Worm (Caenorhabditis elegans) whole organism, L4 larva: ENCODE results near the gene ykt-6.

Experiments
- F37D6.2 ChIP-seq: sonication (generic microtip); optimal IDR thresholded peaks from 2 replicates; lab custom pipeline; 2016; ENCODE audit warnings: mild to moderate bottlenecking, missing genetic modification characterization, missing compliant biosample characterization
- F49E8.2 ChIP-seq: sonication (generic microtip); optimal IDR thresholded peaks from 2 replicates; lab custom pipeline; 2016; ENCODE audit warnings: missing compliant biosample characterization, mild to moderate bottlenecking, missing genetic modification characterization, borderline replicate concordance
- R02D3.7 ChIP-seq: fragments of 150-350 bp; sonication (generic microtip); optimal IDR thresholded peaks from 3 replicates; lab custom pipeline; 2014; ENCODE audit warnings: missing biosample characterization, missing genetic modification characterization
- Y105C5A.15 ChIP-seq: fragments of 200-800 bp; sonication (Bioruptor generic); IDR thresholded peaks from 2 replicates; pipeline ENCODE4 v1.3.6; 2022; ENCODE audit warnings: missing genetic modification characterization, missing compliant biosample characterization
- Y5F2A.4 ChIP-seq: fragments of 200-800 bp; sonication (Bioruptor generic); optimal IDR thresholded peaks from 2 replicates; lab custom pipeline; 2018; ENCODE audit warnings: mild to moderate bottlenecking, missing genetic modification characterization, missing compliant biosample characterization
- Y75B8A.6 ChIP-seq: fragments of 200-800 bp; sonication (Bioruptor generic); IDR thresholded peaks from 2 replicates; pipeline ENCODE4 v1.3.6; 2022; ENCODE audit warnings: missing genetic modification reagents, missing genetic modification characterization, missing compliant biosample characterization
- ZK337.2 ChIP-seq: fragments of 200-800 bp; sonication (Bioruptor generic); IDR thresholded peaks from 2 replicates; pipeline ENCODE4 v1.3.6; 2022; ENCODE audit warnings: missing genetic modification reagents, missing genetic modification characterization, missing compliant biosample characterization
- ZK546.5 ChIP-seq, 2 experiments: sonication (generic microtip); optimal IDR thresholded peaks; 2 replicates each; lab custom pipeline; 2017; ENCODE audit warnings: missing biosample characterization in 2 of 2, missing genetic modification characterization in 2 of 2
- aha-1 ChIP-seq: fragments of 150-350 bp; peaks from one replicate; lab custom pipeline; 2014; ENCODE audit warnings: missing biosample characterization, missing genetic modification characterization
- ceh-20 ChIP-seq: fragments of 200-800 bp; sonication (Bioruptor generic); IDR thresholded peaks from 2 replicates; pipeline ENCODE4 v1.3.6; 2022; ENCODE audit warnings: missing genetic modification reagents, missing genetic modification characterization, missing compliant biosample characterization
- ceh-28 ChIP-seq: fragments of 150-350 bp; optimal IDR thresholded peaks from 2 replicates; lab custom pipeline; 2014; ENCODE audit warnings: missing biosample characterization, missing genetic modification reagents, missing genetic modification characterization
- ceh-62 ChIP-seq: sonication (generic microtip); optimal IDR thresholded peaks from 2 replicates; lab custom pipeline; 2017; ENCODE audit warnings: missing biosample characterization, missing genetic modification characterization
- ceh-82 ChIP-seq: sonication (generic microtip); optimal IDR thresholded peaks from 2 replicates; lab custom pipeline; 2017; ENCODE audit warnings: missing biosample characterization, missing genetic modification characterization
- cey-2 ChIP-seq: sonication (generic microtip); optimal IDR thresholded peaks from 3 replicates; lab custom pipeline; 2017; ENCODE audit warnings: missing genetic modification characterization, mild to moderate bottlenecking, missing compliant biosample characterization, antibody characterized with exemption, borderline replicate concordance; ENCODE audit not compliant: insufficient read depth
- daf-16 ChIP-seq, 3 experiments: sonication (generic microtip); optimal IDR thresholded peaks; 2 replicates each; lab custom pipeline; 2016 to 2017; ENCODE audit warnings: missing genetic modification characterization in 3 of 3, missing genetic modification reagents in 3 of 3, mild to moderate bottlenecking in 2 of 3, missing compliant biosample characterization in 2 of 3, missing biosample characterization in 1 of 3, moderate library complexity in 1 of 3
- daf-19 ChIP-seq: fragments of 200-800 bp; sonication (Bioruptor generic); conservative IDR thresholded peaks from 2 replicates; pipeline ENCODE4 v1.3.6; 2022; ENCODE audit warnings: missing genetic modification characterization, missing compliant biosample characterization
- dpl-1 ChIP-seq: fragments of 150-350 bp; optimal IDR thresholded peaks from 2 replicates; lab custom pipeline; 2014; ENCODE audit warnings: missing biosample characterization, missing genetic modification reagents, missing genetic modification characterization
- egl-43 ChIP-seq: fragments of 200-800 bp; sonication (Bioruptor generic); IDR thresholded peaks from 2 replicates; pipeline ENCODE4 v1.3.6; 2022; ENCODE audit warnings: missing genetic modification reagents, missing genetic modification characterization, missing compliant biosample characterization
- fos-1 ChIP-seq: fragments of 150-350 bp; optimal IDR thresholded peaks from 2 replicates; lab custom pipeline; 2014; ENCODE audit warnings: missing biosample characterization, missing genetic modification characterization
- gei-8 ChIP-seq: fragments of 200-800 bp; sonication (Bioruptor generic); optimal IDR thresholded peaks from 2 replicates; lab custom pipeline; 2018; ENCODE audit warnings: mild to moderate bottlenecking, missing genetic modification characterization, missing compliant biosample characterization
- hlh-11 ChIP-seq: fragments of 200-800 bp; sonication (Bioruptor generic); optimal IDR thresholded peaks from 2 replicates; lab custom pipeline; 2018; ENCODE audit warnings: mild to moderate bottlenecking, missing genetic modification characterization, missing compliant biosample characterization
- hlh-30 ChIP-seq: sonication (generic microtip); optimal IDR thresholded peaks from 2 replicates; lab custom pipeline; 2017; ENCODE audit warnings: antibody characterized with exemption, mild to moderate bottlenecking, missing genetic modification characterization, missing compliant biosample characterization; ENCODE audit not compliant: insufficient read depth
- hmg-1.1 ChIP-seq: fragments of 200-800 bp; sonication (Bioruptor generic); IDR thresholded peaks from 2 replicates; pipeline ENCODE4 v1.3.6; 2022; ENCODE audit warnings: missing genetic modification reagents, missing genetic modification characterization, missing compliant biosample characterization
- jun-1 ChIP-seq: fragments of 150-350 bp; optimal IDR thresholded peaks from 2 replicates; lab custom pipeline; 2014; ENCODE audit warnings: missing biosample characterization, missing genetic modification reagents, missing genetic modification characterization
- lim-7 ChIP-seq: fragments of 200-800 bp; sonication (Bioruptor generic); IDR thresholded peaks from 2 replicates; pipeline ENCODE4 v1.3.6; 2022; ENCODE audit warnings: missing genetic modification characterization, missing compliant biosample characterization
- lin-1 ChIP-seq: fragments of 200-800 bp; sonication (Bioruptor generic); IDR thresholded peaks from 2 replicates; pipeline ENCODE4 v1.3.6; 2022; ENCODE audit warnings: missing genetic modification reagents, missing genetic modification characterization, missing compliant biosample characterization
- lin-15B ChIP-seq: fragments of 150-350 bp; sonication (generic microtip); optimal IDR thresholded peaks from 3 replicates; lab custom pipeline; 2014; ENCODE audit warnings: missing biosample characterization, missing genetic modification characterization
- lin-29 ChIP-seq: fragments of 200-800 bp; sonication (Bioruptor generic); IDR thresholded peaks from 2 replicates; pipeline ENCODE4 v1.3.6; 2022; ENCODE audit warnings: missing genetic modification reagents, missing genetic modification characterization, missing compliant biosample characterization
- lin-38 ChIP-seq: fragments of 200-800 bp; sonication (Bioruptor generic); IDR thresholded peaks from 2 replicates; pipeline ENCODE4 v1.3.6; 2022; ENCODE audit warnings: missing genetic modification reagents, missing genetic modification characterization, missing compliant biosample characterization
- lin-39 ChIP-seq: fragments of 150-350 bp; optimal IDR thresholded peaks from 2 replicates; lab custom pipeline; 2014; ENCODE audit warnings: missing biosample characterization, missing genetic modification reagents, missing genetic modification characterization
- lsy-2 ChIP-seq, 2 experiments: fragments of 150-350 bp in 1 of 2; sonication (generic microtip) in 1 of 2; optimal IDR thresholded peaks; 2 replicates each; lab custom pipeline; 2014 to 2017; ENCODE audit warnings: missing biosample characterization in 2 of 2, missing genetic modification characterization in 2 of 2
- madf-5 ChIP-seq, 2 experiments: fragments of 200-800 bp; sonication (Bioruptor generic); IDR thresholded peaks; 2 replicates each; pipeline ENCODE4 v1.3.6; 2022; ENCODE audit warnings: missing compliant biosample characterization in 2 of 2, missing genetic modification characterization in 2 of 2
- madf-9 ChIP-seq: fragments of 200-800 bp; sonication (Bioruptor generic); conservative IDR thresholded peaks from 2 replicates; pipeline ENCODE4 v1.3.6; 2022; ENCODE audit warnings: missing genetic modification reagents, missing genetic modification characterization, missing compliant biosample characterization
- mep-1 ChIP-seq: fragments of 150-350 bp; sonication (generic microtip); optimal IDR thresholded peaks from 3 replicates; lab custom pipeline; 2014; ENCODE audit warnings: missing biosample characterization, missing genetic modification characterization
- mxl-3 ChIP-seq: fragments of 200-800 bp; sonication (Bioruptor generic); optimal IDR thresholded peaks from 2 replicates; lab custom pipeline; 2018; ENCODE audit warnings: mild to moderate bottlenecking, missing genetic modification characterization, missing compliant biosample characterization
- nhr-10 ChIP-seq: fragments of 150-350 bp; optimal IDR thresholded peaks from 2 replicates; lab custom pipeline; 2014; ENCODE audit warnings: missing biosample characterization, missing genetic modification characterization
- nhr-11 ChIP-seq: fragments of 150-350 bp; optimal IDR thresholded peaks from 2 replicates; lab custom pipeline; 2014; ENCODE audit warnings: missing biosample characterization, missing genetic modification characterization
- nhr-237 ChIP-seq: sonication (generic microtip); optimal IDR thresholded peaks from 2 replicates; lab custom pipeline; 2017; ENCODE audit warnings: missing biosample characterization, missing genetic modification characterization
- nhr-28 ChIP-seq: fragments of 150-350 bp; optimal IDR thresholded peaks from 2 replicates; lab custom pipeline; 2014; ENCODE audit warnings: missing biosample characterization, missing genetic modification characterization
- nhr-6 ChIP-seq: fragments of 150-350 bp; optimal IDR thresholded peaks from 2 replicates; lab custom pipeline; 2014; ENCODE audit warnings: missing biosample characterization, missing genetic modification characterization
- nhr-76 ChIP-seq: fragments of 150-350 bp; optimal IDR thresholded peaks from 2 replicates; lab custom pipeline; 2014; ENCODE audit warnings: missing biosample characterization, missing genetic modification characterization
- pha-4 ChIP-seq, 2 experiments: fragments of 150-350 bp in 1 of 2; fragments of 200-800 bp in 1 of 2; sonication (Bioruptor generic) in 1 of 2; IDR thresholded peaks in 1 of 2; optimal IDR thresholded peaks in 1 of 2; 2 replicates each; pipeline versions ENCODE4 v1.3.6 to Lab custom; 2014 to 2022; ENCODE audit warnings: missing genetic modification characterization in 2 of 2, missing genetic modification reagents in 2 of 2, missing biosample characterization in 1 of 2, missing compliant biosample characterization in 1 of 2
- pqm-1 ChIP-seq: sonication (generic microtip); optimal IDR thresholded peaks from 2 replicates; lab custom pipeline; 2017; ENCODE audit warnings: missing biosample characterization, missing genetic modification characterization
- rbr-2 ChIP-seq: sonication (generic microtip); optimal IDR thresholded peaks from 2 replicates; lab custom pipeline; 2016; ENCODE audit warnings: missing genotype, missing genetic modification characterization, missing compliant biosample characterization
- saeg-2 ChIP-seq: fragments of 200-800 bp; sonication (Bioruptor generic); IDR thresholded peaks from 2 replicates; pipeline ENCODE4 v1.3.6; 2022; ENCODE audit warnings: missing genetic modification reagents, missing genetic modification characterization, missing compliant biosample characterization
- sdz-12 ChIP-seq: fragments of 200-800 bp; sonication (Bioruptor generic); optimal IDR thresholded peaks from 2 replicates; lab custom pipeline; 2018; ENCODE audit warnings: mild to moderate bottlenecking, missing genetic modification characterization, missing compliant biosample characterization
- set-16 ChIP-seq: fragments of 200-800 bp; sonication (Bioruptor generic); IDR thresholded peaks from 2 replicates; pipeline ENCODE4 v1.3.6; 2022; ENCODE audit warnings: missing genetic modification reagents, missing genetic modification characterization, missing compliant biosample characterization
- skn-1 ChIP-seq: fragments of 150-350 bp; optimal IDR thresholded peaks from 2 replicates; lab custom pipeline; 2014; ENCODE audit warnings: missing biosample characterization, missing genetic modification characterization
- snpc-1.2 ChIP-seq: fragments of 200-800 bp; sonication (Bioruptor generic); IDR thresholded peaks from 2 replicates; pipeline ENCODE4 v1.3.6; 2022; ENCODE audit warnings: missing genetic modification reagents, missing genetic modification characterization, missing compliant biosample characterization
- tag-97 ChIP-seq: fragments of 200-800 bp; sonication (Bioruptor generic); IDR thresholded peaks from 2 replicates; pipeline ENCODE4 v1.3.6; 2022; ENCODE audit warnings: missing genetic modification characterization, missing compliant biosample characterization
- unc-130 ChIP-seq: sonication (generic microtip); optimal IDR thresholded peaks from 2 replicates; lab custom pipeline; 2016; ENCODE audit warnings: missing genetic modification reagents, missing genetic modification characterization, missing compliant biosample characterization

ykt-6 gene

DNA sequence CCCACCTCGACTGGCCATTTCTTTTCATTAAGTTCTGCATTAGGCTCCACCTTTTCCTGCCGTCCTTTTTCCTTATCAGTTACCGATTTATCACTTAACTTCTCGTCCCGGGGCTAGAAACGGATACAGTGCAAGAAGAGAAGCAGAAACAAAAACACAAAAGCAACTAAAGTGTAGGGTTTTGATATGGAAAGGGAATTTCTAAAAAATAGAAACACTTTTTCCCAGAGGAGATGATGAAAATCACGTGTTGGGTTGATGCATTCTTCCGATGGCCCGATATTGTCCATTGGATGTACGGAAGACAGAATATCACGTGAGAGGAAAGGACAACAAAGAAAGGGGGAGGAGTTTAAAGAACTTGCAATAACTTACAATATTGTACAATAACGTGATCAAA is 14.6 kb downstream of the ykt-6 start (continued):
- TF ChIP-seq snpc-1.2 (GFP tag; lab: Robert Waterston, UW): no peak
- no peak for TF ChIP-seq rbr-2 (tag; lab: Kevin White, UChicago)
- TF ChIP-seq ceh-62: no peak
- TF ChIP-seq nhr-76: peak; percentile 40
- no peak for TF ChIP-seq tag-97
- no peak for TF ChIP-seq nhr-6 (tag; lab: Kevin White, UChicago)
- TF ChIP-seq egl-43 (GFP tag; lab: Robert Waterston, UW): no peak
- no peak for TF ChIP-seq F49E8.2 (tag; lab: Kevin White, UChicago)
- TF ChIP-seq lin-1 (GFP tag; lab: Robert Waterston, UW): peak; percentile 36; the same call in 1 of the 2 replicates
- no peak for TF ChIP-seq F37D6.2 (tag; lab: Kevin White, UChicago)
- TF ChIP-seq mxl-3 (GFP tag; lab: Kevin White, UChicago): peak; percentile 62
- TF ChIP-seq R02D3.7 (tag; lab: Kevin White, UChicago): no peak
- no peak for TF ChIP-seq set-16 (GFP tag; lab: Robert Waterston, UW)
- no peak for TF ChIP-seq sdz-12
- peak; percentile 66 for TF ChIP-seq nhr-28 (tag; lab: Kevin White, UChicago)
- TF ChIP-seq fos-1: no peak
- TF ChIP-seq nhr-10: no peak
- TF ChIP-seq lin-29 (GFP tag; lab: Robert Waterston, UW): no peak
- no peak for TF ChIP-seq madf-5 (GFP tag; IDR thresholded peaks at IDR 0.05; lab: Robert Waterston, UW)
- TF ChIP-seq saeg-2 (GFP tag; lab: Robert Waterston, UW): no peak
- no peak for TF ChIP-seq Y75B8A.6 (GFP tag; lab: Robert Waterston, UW)
- TF ChIP-seq daf-16 (GFP tag; optimal IDR thresholded peaks at IDR 0.05; lab: Kevin White, UChicago): no peak
- TF ChIP-seq daf-16 (tag; optimal IDR thresholded peaks at IDR 0.05; lab: Kevin White, UChicago): no peak
- no peak for TF ChIP-seq daf-19 (GFP tag; lab: Robert Waterston, UW)
- peak; percentile 70 for TF ChIP-seq pqm-1 (tag; lab: Kevin White, UChicago)
- TF ChIP-seq pha-4 (GFP tag; IDR thresholded peaks at IDR 0.05; lab: Robert Waterston, UW): no peak
- TF ChIP-seq pha-4 (tag; optimal IDR thresholded peaks at IDR 0.05; lab: Kevin White, UChicago): no peak
- TF ChIP-seq ceh-20 (GFP tag; lab: Robert Waterston, UW): no peak
- TF ChIP-seq mep-1 (tag; lab: Kevin White, UChicago): peak; percentile 9
- TF ChIP-seq lin-39 (tag; lab: Kevin White, UChicago): no peak
- TF ChIP-seq skn-1 (tag; lab: Kevin White, UChicago): no peak
- TF ChIP-seq jun-1 (tag; lab: Kevin White, UChicago): no peak
- TF ChIP-seq ceh-82 (tag; lab: Kevin White, UChicago): no peak
- no peak for TF ChIP-seq lin-15B (tag; lab: Kevin White, UChicago)
- no peak for TF ChIP-seq unc-130
- TF ChIP-seq nhr-237: no peak
- TF ChIP-seq hlh-30: peak; percentile 86
- peak; percentile 77 for TF ChIP-seq aha-1 (tag; lab: Kevin White, UChicago)
- TF ChIP-seq ceh-28 (tag; lab: Kevin White, UChicago): no peak
- TF ChIP-seq Y105C5A.15 (GFP tag; lab: Robert Waterston, UW): no peak
- TF ChIP-seq hmg-1.1 (GFP tag; lab: Robert Waterston, UW): no peak
- TF ChIP-seq lin-38: no peak
- TF ChIP-seq madf-9 (GFP tag; lab: Robert Waterston, UW): no peak
- TF ChIP-seq Y5F2A.4 (GFP tag; lab: Kevin White, UChicago): no peak
- no peak for TF ChIP-seq ZK337.2 (GFP tag; lab: Robert Waterston, UW)
- TF ChIP-seq dpl-1: peak; percentile 6
- peak; percentile 23 for TF ChIP-seq nhr-11 (tag; lab: Kevin White, UChicago)
- TF ChIP-seq ZK546.5 (tag; optimal IDR thresholded peaks at IDR 0.05; lab: Kevin White, UChicago): no peak
- no peak for TF ChIP-seq gei-8 (GFP tag; lab: Kevin White, UChicago)
- TF ChIP-seq lim-7: 0 out of 2 replicates have a peak, but pooled peaks have one; percentile 16
- TF ChIP-seq lsy-2 (tag; optimal IDR thresholded peaks at IDR 0.05; lab: Kevin White, UChicago): peak in 1 of 2 experiments; percentile 37
- TF ChIP-seq cey-2 (tag; lab: Kevin White, UChicago): no peak
- TF ChIP-seq hlh-11: peak; percentile 81
